Fruit fly (Drosophila melanogaster) S2 (cell line): ENCODE data around the gene CG13950.

ENCODE experiments used
- CG8478 ChIP-seq: fragments of >200 bp; optimal IDR thresholded peaks from 2 replicates; lab custom pipeline; 2018
- CTCF ChIP-seq, 2 experiments: fragments of >200 bp; optimal IDR thresholded peaks; 2 replicates each; lab custom pipeline; 2018

The CG13950 gene

DNA sequence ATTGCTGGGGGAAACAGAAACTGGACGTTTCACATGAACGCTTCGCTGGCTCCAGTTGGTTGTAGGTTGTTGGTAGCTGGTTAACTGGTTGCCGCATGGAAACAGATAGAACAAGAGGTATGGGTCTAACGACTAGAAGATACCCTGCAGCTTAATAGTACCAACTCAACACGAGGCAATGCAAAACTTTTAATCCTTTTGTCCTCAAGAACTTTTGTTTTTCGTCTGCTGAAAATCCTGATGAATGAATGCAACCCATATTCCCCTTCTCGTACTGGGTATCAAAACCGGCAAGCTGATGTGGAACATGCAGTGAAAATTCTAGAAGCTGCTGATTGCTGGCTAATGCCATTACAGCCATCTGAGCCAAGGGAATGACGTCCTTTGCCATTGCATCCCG is 22.0 kb upstream of the CG13950 start:
- TF ChIP-seq CG8478 (lab: Kevin White, UChicago) = no peak
- no peak for TF ChIP-seq CTCF (optimal IDR thresholded peaks at IDR 0.05; lab: Kevin White, UChicago)

DNA sequence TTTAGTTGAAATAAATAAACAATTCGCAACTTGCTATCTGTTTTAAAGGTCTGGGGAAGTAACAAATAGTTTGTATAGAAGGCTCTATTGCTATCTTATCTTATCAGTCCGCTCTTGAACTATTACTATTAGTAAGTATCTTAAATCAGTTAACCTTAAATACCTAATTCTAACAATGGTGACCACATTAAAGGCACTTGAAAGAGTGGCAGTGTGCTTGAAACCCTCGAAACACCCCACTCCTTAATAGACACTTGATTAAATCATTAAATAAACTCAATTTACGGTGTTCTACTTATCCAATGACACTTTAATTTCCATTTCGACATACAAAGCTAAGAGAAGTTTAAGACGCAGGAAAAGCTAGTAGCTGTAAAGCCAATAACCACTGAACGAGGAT is 21.2 kb upstream of the CG13950 start:
- TF ChIP-seq CTCF (optimal IDR thresholded peaks at IDR 0.05; lab: Kevin White, UChicago) (no peak), CG8478 (lab: Kevin White, UChicago) (no peak)

- TF ChIP-seq CTCF (optimal IDR thresholded peaks at IDR 0.05; lab: Kevin White, UChicago) (no peak), CG8478 (lab: Kevin White, UChicago) (no peak)
Observed at dm6 chr2L:840022-840421, 20.0 kb upstream of the CG13950 start.

DNA sequence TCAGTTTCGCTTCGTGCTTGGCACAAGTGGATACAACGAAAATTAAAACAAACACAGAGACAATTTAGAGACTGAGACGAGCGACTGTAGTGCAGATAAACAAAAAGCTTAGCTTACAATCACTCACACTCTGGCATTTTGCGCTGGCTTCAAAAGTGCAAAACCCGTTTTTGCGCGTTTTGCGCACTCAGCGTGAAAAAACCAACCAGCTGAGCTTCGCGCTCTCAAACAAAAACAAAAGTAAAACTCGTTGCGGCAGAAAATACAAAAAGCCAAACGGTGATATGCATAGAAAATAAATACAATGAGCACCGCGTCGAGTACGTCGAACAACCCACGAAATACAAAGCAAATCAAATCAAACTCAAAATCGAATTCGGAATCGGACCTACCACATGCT is 19.3 kb upstream of the CG13950 start:
- no peak for TF ChIP-seq CTCF (optimal IDR thresholded peaks at IDR 0.05; lab: Kevin White, UChicago)
- no peak for TF ChIP-seq CG8478 (lab: Kevin White, UChicago)

- TF ChIP-seq CTCF (optimal IDR thresholded peaks at IDR 0.05; lab: Kevin White, UChicago) (no peak), CG8478 (lab: Kevin White, UChicago) (no peak)
Observed at dm6 chr2L:841708-842107, 18.3 kb upstream of the CG13950 start.

DNA sequence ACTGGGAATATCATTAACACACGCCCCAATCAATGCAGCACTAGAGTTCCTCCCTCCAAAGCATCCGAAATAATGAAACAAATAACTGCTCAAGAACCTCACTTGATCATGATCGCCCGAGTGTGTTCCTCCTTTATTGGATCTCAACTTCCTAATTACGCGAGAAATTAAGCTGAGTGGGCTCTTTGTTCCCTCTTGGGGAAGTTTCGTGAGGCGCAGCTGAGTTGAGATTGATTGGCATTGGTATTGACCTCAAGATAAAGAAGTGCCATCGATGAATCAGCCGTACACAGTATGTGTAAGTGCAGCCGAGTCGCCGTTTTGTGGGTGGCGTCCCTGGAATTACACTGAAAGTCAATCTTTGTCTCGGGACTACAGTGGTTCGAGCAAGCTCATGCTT is 17.1 kb upstream of the CG13950 start:
- TF ChIP-seq CTCF (optimal IDR thresholded peaks at IDR 0.05; lab: Kevin White, UChicago) = no peak
- TF ChIP-seq CG8478 (lab: Kevin White, UChicago) = no peak

dm6 chr2L:843301-843700 is 16.7 kb upstream of the CG13950 start:
- TF ChIP-seq CTCF (optimal IDR thresholded peaks at IDR 0.05; lab: Kevin White, UChicago) (no peak), CG8478 (lab: Kevin White, UChicago) (no peak)

- TF ChIP-seq CTCF (optimal IDR thresholded peaks at IDR 0.05; lab: Kevin White, UChicago) = no peak
- TF ChIP-seq CG8478 (lab: Kevin White, UChicago) = no peak
Observed at dm6 chr2L:843850-844791, 15.9 kb upstream of the CG13950 start.

DNA sequence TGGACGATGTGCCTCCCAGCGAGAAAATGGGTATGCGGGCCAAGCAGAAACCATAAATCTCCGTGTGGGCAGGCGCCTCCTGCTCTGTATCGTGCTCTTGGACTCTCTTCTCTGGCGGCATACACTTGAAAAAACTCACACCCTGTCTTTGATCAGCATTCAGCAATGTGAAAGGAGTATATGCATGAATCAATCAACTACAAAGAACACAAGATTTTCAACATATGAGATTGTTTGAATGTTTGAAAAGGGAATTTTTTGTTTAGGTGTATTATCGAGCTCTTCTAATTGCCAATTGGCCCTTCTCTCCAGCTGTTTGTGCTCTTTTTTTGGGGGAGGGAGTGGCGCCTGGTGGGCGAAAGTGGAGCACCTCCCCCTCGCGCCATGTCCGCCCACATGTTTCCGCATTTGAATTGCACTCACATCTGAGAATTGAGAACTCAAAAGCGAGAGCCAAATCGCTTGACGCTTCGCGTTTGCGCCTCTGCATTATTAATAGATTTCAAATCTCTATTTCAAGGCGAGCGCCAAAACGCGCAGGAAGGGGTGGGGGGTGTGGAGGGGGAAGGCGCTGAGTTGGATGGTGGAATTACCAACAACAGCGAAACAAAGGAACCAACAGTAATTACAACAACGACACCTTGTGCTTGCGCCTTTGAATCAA is 14.5 kb upstream of the CG13950 start:
- TF ChIP-seq CTCF (optimal IDR thresholded peaks at IDR 0.05; lab: Kevin White, UChicago) = no peak
- TF ChIP-seq CG8478 (lab: Kevin White, UChicago) = no peak

DNA sequence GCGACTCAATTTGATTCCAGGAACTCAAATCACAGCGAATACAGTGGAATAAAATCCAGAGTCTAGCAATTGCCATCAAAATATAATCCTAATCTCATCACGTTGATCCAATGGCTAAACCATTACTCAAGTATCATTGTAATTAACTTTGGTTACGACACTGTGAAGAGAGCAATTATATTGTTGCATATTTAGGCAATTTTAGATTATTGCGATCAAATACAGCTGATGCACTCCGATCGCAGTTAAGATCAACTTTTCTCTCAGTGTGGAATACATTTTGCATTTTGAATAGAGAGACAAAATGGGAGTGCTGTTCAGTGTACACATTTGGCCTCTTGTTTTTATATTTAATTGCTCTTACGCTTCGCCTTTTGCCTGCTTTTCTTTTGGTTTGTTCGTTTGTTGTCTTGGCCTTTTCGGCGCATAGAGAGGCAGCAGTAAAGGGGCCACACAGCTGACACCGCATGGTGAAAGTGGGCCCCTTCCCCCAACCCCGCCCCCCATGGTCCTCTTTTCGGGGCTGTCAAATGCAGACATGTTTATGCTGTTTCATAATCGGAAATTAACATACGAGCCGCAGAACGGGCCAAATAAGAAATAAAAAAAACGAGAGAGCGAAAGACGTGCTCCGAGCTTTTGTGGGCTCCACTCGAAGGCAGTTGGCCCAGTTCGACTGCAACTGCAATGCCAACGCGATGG is 13.7 kb upstream of the CG13950 start:
- no peak for TF ChIP-seq CG8478 (lab: Kevin White, UChicago)
- no peak for TF ChIP-seq CTCF (optimal IDR thresholded peaks at IDR 0.05; lab: Kevin White, UChicago)

dm6 chr2L:847189-847987 is 12.6 kb upstream of the CG13950 start:
- no peak for TF ChIP-seq CG8478 (lab: Kevin White, UChicago)
- no peak for TF ChIP-seq CTCF (optimal IDR thresholded peaks at IDR 0.05; lab: Kevin White, UChicago)

DNA sequence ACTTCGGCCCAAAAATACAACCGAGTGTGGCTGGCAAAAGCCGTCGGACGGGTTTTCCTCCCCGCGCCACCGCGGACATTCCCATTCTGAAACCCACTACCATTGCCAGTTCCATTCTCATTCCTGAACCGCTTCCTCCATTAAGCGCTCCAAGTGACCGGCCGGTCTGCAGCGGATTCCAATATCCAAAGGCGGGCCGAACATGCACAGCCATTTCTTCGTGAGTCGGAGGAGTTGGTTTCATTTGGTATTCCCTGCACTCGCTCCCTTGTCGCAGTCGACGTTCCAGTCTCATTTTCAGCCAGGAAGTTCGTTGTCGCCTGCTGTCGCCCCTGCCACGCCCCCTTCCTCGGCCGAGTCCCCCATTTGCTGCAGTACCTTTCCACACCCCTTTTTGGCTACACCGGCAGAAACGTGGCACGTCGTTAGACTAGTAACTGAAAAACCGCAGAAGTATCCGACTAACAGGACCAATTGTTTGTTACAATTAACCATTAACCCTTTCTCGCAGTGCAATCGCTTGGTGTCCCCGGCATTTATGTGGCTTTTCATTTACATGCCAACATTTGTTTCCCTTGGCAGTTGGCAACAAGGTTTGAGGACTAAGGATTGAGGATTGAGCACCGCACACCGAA is 11.9 kb upstream of the CG13950 start:
- TF ChIP-seq CTCF (optimal IDR thresholded peaks at IDR 0.05; lab: Kevin White, UChicago) (no peak), CG8478 (lab: Kevin White, UChicago) (no peak)

dm6 chr2L:849138-849744 is 10.8 kb upstream of the CG13950 start:
- no peak for TF ChIP-seq CG8478 (lab: Kevin White, UChicago)
